Worm (Caenorhabditis elegans): Measurements from ENCODE around the gene eef-1G.

ce11 chrV:10936681-10937080 lies 28.8 kb upstream of the eef-1G start, which contains the start of gene F17C11.12:
- no peak for TF ChIP-seq ceh-63 (GFP tag; optimal IDR thresholded peaks at IDR 0.05)
- no peak for TF ChIP-seq xbp-1 (tag; optimal IDR thresholded peaks at IDR 0.05)
- TF ChIP-seq pqm-1 (tag; optimal IDR thresholded peaks at IDR 0.05) = no peak
- TF ChIP-seq ceh-82 (tag; optimal IDR thresholded peaks at IDR 0.05) = no peak
- TF ChIP-seq zag-1 (tag; optimal IDR thresholded peaks at IDR 0.05) = no peak
- TF ChIP-seq swsn-7 (tag; optimal IDR thresholded peaks at IDR 0.05) = no peak
- no peak for TF ChIP-seq unc-98 (GFP tag; IDR thresholded peaks at IDR 0.05)
- no peak for TF ChIP-seq snpc-4 (tag; optimal IDR thresholded peaks at IDR 0.05)

Measured in whole organism, L1 larva.